Worm (Caenorhabditis elegans): ENCODE data around the gene sri-2.

DNA sequence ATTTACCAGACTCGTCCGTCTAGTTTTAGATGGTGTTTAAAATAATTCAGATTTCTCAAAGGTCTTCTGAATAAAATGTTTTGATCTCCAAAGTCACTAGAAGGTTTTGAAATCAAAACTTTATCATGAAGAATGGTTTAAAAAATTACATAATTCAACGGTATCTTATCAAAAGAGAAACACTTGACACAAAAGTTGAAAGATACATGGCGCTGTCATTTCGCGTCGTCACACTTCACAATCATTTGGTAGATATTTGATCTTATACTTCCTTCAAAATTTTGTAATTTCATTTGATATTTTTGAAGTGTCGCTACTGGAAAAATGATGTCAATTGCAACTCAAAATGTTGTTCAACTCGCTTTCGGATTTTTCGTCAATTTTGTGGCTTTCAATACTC lies 7.9 kb downstream of the sri-2 start, which contains the start of gene F36G9.3:
- no peak for TF ChIP-seq nhr-237 (tag; optimal IDR thresholded peaks at IDR 0.05)
- TF ChIP-seq mdl-1 (tag; optimal IDR thresholded peaks at IDR 0.05): no peak
- no peak for TF ChIP-seq fkh-10 (GFP tag; optimal IDR thresholded peaks at IDR 0.05)
- no peak for TF ChIP-seq pha-4 (tag; optimal IDR thresholded peaks at IDR 0.05)
- no peak for TF ChIP-seq ceh-16 (tag; optimal IDR thresholded peaks at IDR 0.05)
- TF ChIP-seq egl-5 (tag; optimal IDR thresholded peaks at IDR 0.05): no peak
- TF ChIP-seq ceh-82 (tag; optimal IDR thresholded peaks at IDR 0.05): no peak
- TF ChIP-seq tbx-2 (tag; optimal IDR thresholded peaks at IDR 0.05): no peak
- TF ChIP-seq elt-1 (tag; optimal IDR thresholded peaks at IDR 0.05): no peak
- TF ChIP-seq elt-2 (tag; optimal IDR thresholded peaks at IDR 0.05): no peak
- TF ChIP-seq unc-62 (GFP tag; optimal IDR thresholded peaks at IDR 0.05): no peak

All from whole organism, L3 larva.